Fruit fly (Drosophila melanogaster) Kc167 (cell line): ENCODE results near the gene CG5281.

Source experiments
- Myc ChIP-seq: fragments of >200 bp; optimal IDR thresholded peaks from 2 replicates; lab custom pipeline; 2017; ENCODE audit warnings: missing external identifiers
- Sin3A ChIP-seq: fragments of >200 bp; optimal IDR thresholded peaks from 2 replicates; lab custom pipeline; 2018; ENCODE audit warnings: missing external identifiers
- h ChIP-seq: fragments of >200 bp; optimal IDR thresholded peaks from 3 replicates; lab custom pipeline; 2018; ENCODE audit warnings: missing external identifiers
- insv ChIP-seq: fragments of >200 bp; optimal IDR thresholded peaks from 3 replicates; lab custom pipeline; 2018; ENCODE audit warnings: missing external identifiers
- psq ChIP-seq: fragments of >200 bp; optimal IDR thresholded peaks from 2 replicates; lab custom pipeline; 2017; ENCODE audit warnings: missing external identifiers
- ttk ChIP-seq: sonication (Bioruptor generic); optimal IDR thresholded peaks from 2 replicates; lab custom pipeline; 2017; ENCODE audit warnings: missing external identifiers

The CG5281 gene

dm6 chr3R:11435537-11436234, at the start of gene CG5281, which contains the start of gene Exd2:
Gene CG5281, plus strand, starts transcription at chr3R:11435850.
Gene Exd2, minus strand, starts transcription at chr3R:11435703.
- TF ChIP-seq h (lab: Kevin White, UChicago): no peak

dm6 chr3R:11392805-11393204, 42.8 kb upstream of the CG5281 start:
- no peak for TF ChIP-seq insv (lab: Kevin White, UChicago)
- no peak for TF ChIP-seq h (lab: Kevin White, UChicago)
- no peak for TF ChIP-seq Sin3A (lab: Kevin White, UChicago)
- no peak for TF ChIP-seq psq
- TF ChIP-seq ttk (lab: Kevin White, UChicago): no peak
- no peak for TF ChIP-seq Myc (lab: Kevin White, UChicago)

- TF ChIP-seq psq: no peak
- no peak for TF ChIP-seq insv (lab: Kevin White, UChicago)
- TF ChIP-seq h (lab: Kevin White, UChicago): no peak
- no peak for TF ChIP-seq Sin3A (lab: Kevin White, UChicago)
- TF ChIP-seq ttk (lab: Kevin White, UChicago): no peak
- no peak for TF ChIP-seq Myc (lab: Kevin White, UChicago)
Observed at dm6 chr3R:11393896-11394295, 41.8 kb upstream of the CG5281 start.

dm6 chr3R:11395541-11395940, 40.1 kb upstream of the CG5281 start:
- TF ChIP-seq psq (no peak), h (lab: Kevin White, UChicago) (no peak)

- no peak for TF ChIP-seq psq
- no peak for TF ChIP-seq insv (lab: Kevin White, UChicago)
- TF ChIP-seq ttk (lab: Kevin White, UChicago): no peak
- TF ChIP-seq Sin3A (lab: Kevin White, UChicago): no peak
- no peak for TF ChIP-seq h (lab: Kevin White, UChicago)
- no peak for TF ChIP-seq Myc (lab: Kevin White, UChicago)
Observed at dm6 chr3R:11402894-11403293, 32.8 kb upstream of the CG5281 start.

- TF ChIP-seq Myc (lab: Kevin White, UChicago) (no peak), h (lab: Kevin White, UChicago) (no peak), insv (lab: Kevin White, UChicago) (no peak), psq (no peak), ttk (lab: Kevin White, UChicago) (no peak), Sin3A (lab: Kevin White, UChicago) (no peak)
Observed at dm6 chr3R:11407733-11408134, 27.9 kb upstream of the CG5281 start, which contains the start of gene mRpL40. Gene mRpL40, plus strand, starts transcription at chr3R:11407918.

- TF ChIP-seq psq: no peak
- no peak for TF ChIP-seq Sin3A (lab: Kevin White, UChicago)
- TF ChIP-seq h (lab: Kevin White, UChicago): no peak
- no peak for TF ChIP-seq ttk (lab: Kevin White, UChicago)
- TF ChIP-seq Myc (lab: Kevin White, UChicago): no peak
- TF ChIP-seq insv (lab: Kevin White, UChicago): no peak
Observed at dm6 chr3R:11409667-11410137, 25.9 kb upstream of the CG5281 start, which contains the start of the genes mgr and Irbp. Gene mgr, minus strand, starts transcription at chr3R:11409875. Gene Irbp, plus strand, starts transcription at chr3R:11410047.

dm6 chr3R:11412371-11412770, 23.3 kb upstream of the CG5281 start, which contains the start of gene Ipo9:
Gene Ipo9, plus strand, starts transcription at chr3R:11412522.
- TF ChIP-seq Sin3A (lab: Kevin White, UChicago) (no peak), h (lab: Kevin White, UChicago) (no peak), Myc (lab: Kevin White, UChicago) (no peak), psq (no peak), insv (lab: Kevin White, UChicago) (no peak), ttk (lab: Kevin White, UChicago) (no peak)

dm6 chr3R:11418568-11418967, 17.1 kb upstream of the CG5281 start, which contains the start of the genes bumpel and CG45676:
Gene bumpel, minus strand, starts transcription at chr3R:11418668.
Gene CG45676, plus strand, starts transcription at chr3R:11418885.
- TF ChIP-seq h (lab: Kevin White, UChicago): no peak
- no peak for TF ChIP-seq psq
- no peak for TF ChIP-seq insv (lab: Kevin White, UChicago)
- no peak for TF ChIP-seq Sin3A (lab: Kevin White, UChicago)
- no peak for TF ChIP-seq Myc (lab: Kevin White, UChicago)
- TF ChIP-seq ttk (lab: Kevin White, UChicago): no peak

- no peak for TF ChIP-seq Myc (lab: Kevin White, UChicago)
- TF ChIP-seq psq: no peak
- no peak for TF ChIP-seq ttk (lab: Kevin White, UChicago)
- TF ChIP-seq h (lab: Kevin White, UChicago): no peak
- TF ChIP-seq insv (lab: Kevin White, UChicago): no peak
- TF ChIP-seq Sin3A (lab: Kevin White, UChicago): no peak
Observed at dm6 chr3R:11421643-11422122, 14.0 kb upstream of the CG5281 start, which contains the start of the genes ninaG and Sptz. Gene ninaG, minus strand, starts transcription at chr3R:11421693. Gene Sptz, plus strand, starts transcription at chr3R:11422092.

- TF ChIP-seq ttk (lab: Kevin White, UChicago) (no peak), psq (no peak), Myc (lab: Kevin White, UChicago) (no peak), insv (lab: Kevin White, UChicago) (no peak), h (lab: Kevin White, UChicago) (no peak)
Observed at dm6 chr3R:11429814-11430213, 5.8 kb upstream of the CG5281 start, which contains the start of gene Dtd. Gene Dtd, plus strand, starts transcription at chr3R:11430061.

dm6 chr3R:11430307-11430706, 5.3 kb upstream of the CG5281 start:
- TF ChIP-seq Sin3A (lab: Kevin White, UChicago): no peak
- TF ChIP-seq h (lab: Kevin White, UChicago): no peak
- no peak for TF ChIP-seq psq
- no peak for TF ChIP-seq ttk (lab: Kevin White, UChicago)
- TF ChIP-seq Myc (lab: Kevin White, UChicago): no peak
- no peak for TF ChIP-seq insv (lab: Kevin White, UChicago)
